Worm (Caenorhabditis elegans) whole organism, dauer: ENCODE data around the gene K08H2.5.

Source experiments
- unc-62 ChIP-seq: sonication (generic microtip); optimal IDR thresholded peaks from 2 replicates; lab custom pipeline; 2017; ENCODE audit warnings: missing biosample characterization, missing genetic modification reagents, missing genetic modification characterization

K08H2.5 gene

DNA sequence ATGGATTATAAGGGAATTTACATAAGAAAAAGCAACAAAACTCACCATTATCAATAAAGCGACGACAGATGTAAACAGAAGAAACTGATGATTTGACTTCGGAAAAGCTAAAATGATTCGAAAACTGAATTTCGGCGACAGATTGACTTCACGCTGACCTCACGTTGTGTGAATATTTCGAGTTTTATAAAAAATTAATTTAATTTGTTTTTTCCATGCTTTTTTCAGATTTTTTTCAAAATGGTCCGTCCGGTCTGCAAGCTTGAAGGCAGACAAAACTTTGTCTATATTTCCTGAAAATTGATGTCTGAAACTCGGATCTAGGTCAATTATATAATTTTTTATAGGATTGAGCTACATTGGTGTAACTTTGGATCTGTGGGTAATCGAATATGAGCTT, at the start of gene K08H2.5:
Gene K08H2.5 (minus strand): TSS at position 101 of the 400 bp plus-strand sequence.
- TF ChIP-seq unc-62, result no peak

DNA sequence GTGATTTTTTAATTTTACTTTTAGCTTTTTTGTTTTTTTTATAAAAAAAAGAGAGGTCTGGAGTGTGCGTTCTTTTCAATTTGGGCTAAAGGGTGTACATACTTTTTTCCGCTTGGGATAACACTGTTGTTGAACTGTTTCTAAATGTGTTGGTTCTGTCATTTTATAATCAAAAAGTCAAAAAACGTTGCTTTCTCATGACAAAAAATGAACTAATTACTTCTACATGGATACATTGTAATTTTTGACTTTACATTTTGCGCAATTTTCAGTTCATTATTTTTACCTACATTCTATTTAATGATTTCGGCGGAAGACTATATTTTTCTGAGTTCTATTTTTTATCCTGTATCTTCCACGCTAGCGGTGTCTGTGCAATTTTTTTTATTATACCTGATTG, 49.4 kb upstream of the K08H2.5 start, which contains the start of gene srd-38:
Gene srd-38 (plus strand): TSS at position 301 of the 400 bp plus-strand sequence.
- TF ChIP-seq unc-62, result no peak

DNA sequence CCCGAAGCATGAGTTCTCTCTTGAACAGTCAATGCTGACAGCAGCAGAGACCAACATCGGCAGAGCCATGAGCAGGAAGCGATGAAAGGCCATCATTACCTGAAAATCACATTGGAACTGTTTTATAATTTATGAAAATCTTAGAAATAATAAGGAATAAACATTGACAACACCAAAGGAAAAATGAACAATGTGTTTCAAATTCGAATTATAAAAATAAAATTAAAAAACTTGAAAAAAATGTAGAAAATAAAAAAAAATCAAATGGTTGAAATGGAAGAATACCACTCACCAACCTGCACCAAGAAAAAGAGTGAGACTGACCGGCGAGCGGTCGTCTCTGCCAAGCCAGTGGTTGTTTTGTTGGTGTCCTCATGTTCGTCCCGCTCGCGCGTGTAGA, 48.4 kb upstream of the K08H2.5 start, which contains the start of gene R04D3.3:
Gene R04D3.3 (minus strand): TSS at position 101 of the 400 bp plus-strand sequence.
- TF ChIP-seq unc-62, result no peak

DNA sequence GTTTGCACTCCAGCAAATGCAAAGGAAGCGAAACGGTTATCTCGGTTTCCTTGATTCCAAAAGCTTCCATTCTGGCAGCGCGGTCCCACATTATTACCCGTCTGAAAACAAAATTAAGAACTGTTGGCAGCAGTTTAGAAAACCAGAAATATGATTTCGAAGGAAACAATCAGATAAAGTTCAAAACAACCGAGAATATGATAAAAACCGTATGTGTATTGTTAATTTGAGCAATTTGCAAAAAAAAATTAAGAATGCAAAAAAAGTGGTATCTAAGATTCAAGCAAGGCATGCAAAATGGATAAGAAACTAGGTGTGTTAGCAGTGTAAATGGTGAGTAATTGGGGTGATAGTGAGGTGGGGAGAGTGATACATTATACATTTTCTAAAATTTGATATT, 46.6 kb upstream of the K08H2.5 start, which contains the start of gene R04D3.4:
Gene R04D3.4 (minus strand): TSS at position 101 of the 400 bp plus-strand sequence.
- TF ChIP-seq unc-62, result no peak

DNA sequence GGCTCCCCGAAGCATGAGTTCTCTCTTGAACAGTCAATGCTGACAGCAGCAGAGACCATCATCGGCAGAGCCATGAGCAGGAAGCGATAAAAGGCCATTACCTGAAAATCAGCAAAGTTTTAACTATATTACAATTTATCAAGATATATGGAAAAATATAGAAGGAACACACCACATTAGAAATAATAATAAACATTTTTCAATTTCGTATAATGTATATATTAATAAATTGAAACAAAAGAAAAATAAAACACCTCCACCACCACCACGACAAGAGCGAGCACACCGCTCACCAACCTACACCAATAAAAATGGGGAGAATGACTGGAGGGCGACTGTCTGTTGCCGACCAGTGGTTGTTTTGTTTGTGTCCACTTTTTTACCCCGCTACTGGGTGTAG, 44.4 kb upstream of the K08H2.5 start, which contains the start of gene R04D3.2:
Gene R04D3.2 (minus strand): TSS at position 101 of the 400 bp plus-strand sequence.
- no peak for TF ChIP-seq unc-62

DNA sequence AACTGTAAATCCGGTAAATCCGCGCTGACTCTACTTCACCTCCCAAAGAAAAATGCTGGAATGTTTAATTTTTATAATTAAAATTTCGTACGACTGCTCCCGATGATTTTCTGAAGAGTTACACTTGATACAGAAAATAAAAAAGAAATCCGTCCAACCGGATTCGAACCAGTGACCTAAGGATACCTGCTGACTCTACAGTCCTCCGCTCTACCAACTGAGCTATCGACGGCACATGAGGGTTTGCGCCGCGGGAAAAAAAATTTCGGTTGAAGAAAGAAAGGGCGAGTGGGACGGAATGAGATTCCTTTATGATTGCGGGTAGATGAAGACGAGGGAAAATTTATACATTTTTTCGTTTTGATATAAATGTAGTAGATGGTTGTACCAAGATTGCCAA, 42.5 kb upstream of the K08H2.5 start:
- TF ChIP-seq unc-62, result no peak

DNA sequence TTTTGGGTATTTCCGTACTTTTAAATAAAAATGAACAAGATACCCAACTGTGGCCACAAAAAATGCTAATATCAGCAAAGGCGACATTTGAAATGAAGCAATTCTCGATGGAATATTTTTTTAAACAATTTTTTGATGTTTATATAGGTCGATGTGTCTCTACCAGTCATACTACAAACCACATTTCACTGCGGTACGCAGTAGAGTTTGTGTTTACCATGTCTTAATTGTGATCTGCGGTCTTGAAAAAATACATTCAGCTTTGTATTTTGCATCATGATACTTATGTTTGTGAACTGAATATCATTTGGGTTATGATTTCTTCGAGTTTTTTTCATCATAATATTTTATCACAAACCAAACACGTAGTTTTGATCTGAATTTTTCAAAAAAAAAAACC, 42.0 kb upstream of the K08H2.5 start, which contains the start of gene cyp-14A4:
Gene cyp-14A4 (minus strand): TSS at position 107 of the 400 bp plus-strand sequence.
- no peak for TF ChIP-seq unc-62

DNA sequence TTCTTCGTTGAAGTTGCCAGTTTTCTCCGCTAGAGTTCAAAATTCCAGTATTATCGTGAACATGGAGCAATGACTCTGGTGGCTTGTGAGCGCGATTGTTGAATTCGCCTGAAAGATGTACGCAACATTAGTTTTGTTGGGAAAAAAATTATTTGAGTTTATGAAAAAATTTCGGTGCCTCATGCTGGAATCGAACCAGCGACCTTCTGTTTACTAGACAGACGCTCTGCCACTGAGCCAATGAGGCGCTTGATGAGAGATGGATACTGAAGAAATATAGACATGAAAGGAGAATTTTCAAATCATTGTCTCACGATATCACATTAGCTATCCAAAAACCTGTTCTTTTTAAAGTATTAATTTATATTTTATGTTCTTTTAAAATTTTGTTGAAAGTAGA, 41.3 kb upstream of the K08H2.5 start:
- TF ChIP-seq unc-62, result no peak

DNA sequence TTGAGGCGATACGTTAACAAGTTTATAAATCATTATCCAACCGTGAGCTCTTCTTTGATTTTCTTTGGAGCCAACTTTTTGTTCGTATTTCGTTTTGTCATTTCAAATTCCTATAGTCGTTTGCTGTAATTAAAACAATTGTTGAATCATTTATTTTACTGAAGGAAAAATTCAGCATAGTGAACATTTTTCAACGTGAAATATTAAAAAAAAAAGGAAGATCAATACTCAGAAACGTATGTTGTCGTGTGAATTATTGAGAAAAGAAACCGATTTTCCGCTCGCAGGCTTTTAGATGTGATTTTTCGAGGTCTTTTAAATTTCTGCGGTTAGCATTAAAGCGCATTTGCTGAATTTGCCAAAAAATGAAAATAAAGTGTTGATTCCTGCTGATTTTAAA, 36.7 kb upstream of the K08H2.5 start, which contains the start of gene phf-33:
Gene phf-33 (minus strand): TSS at position 101 of the 400 bp plus-strand sequence.
- no peak for TF ChIP-seq unc-62

DNA sequence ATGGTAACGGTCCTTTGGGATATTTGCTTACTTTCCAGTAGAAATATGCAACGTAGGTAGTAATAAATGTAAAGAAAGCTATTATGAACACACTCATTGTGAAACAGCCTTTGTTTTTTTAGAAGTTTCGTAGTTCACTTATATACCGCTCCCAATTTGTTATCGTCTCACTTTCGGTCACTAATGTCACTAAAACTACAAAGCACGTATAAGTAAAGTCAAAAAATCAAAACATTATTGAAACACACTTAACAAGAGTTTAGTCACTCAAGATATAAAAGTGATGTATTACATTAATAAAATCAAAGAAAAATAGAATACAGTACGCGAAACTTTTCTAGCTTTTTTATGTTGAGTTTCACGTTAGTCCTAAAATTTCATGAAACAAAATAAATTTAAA, 32.0 kb upstream of the K08H2.5 start, which contains the start of gene cyp-14A3:
Gene cyp-14A3 (minus strand): TSS at position 101 of the 400 bp plus-strand sequence.
- TF ChIP-seq unc-62, result no peak

DNA sequence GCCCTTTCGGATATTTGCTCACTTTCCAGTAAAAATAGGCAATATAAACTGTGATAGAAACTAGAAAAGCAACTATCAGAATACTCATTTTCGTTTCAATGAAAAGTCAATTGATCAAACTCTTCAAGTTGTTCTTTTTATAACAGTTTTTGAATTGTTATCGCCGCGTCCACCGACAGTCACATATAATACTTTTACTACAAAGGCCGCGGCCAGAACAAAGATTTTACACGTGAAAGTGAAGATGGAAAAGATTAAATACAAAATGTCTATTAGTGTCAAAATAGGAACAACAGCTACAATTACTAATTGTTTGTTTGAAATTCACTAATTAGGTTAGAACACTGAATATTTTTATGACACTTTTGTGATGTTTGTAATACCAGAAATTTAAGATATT, 27.5 kb upstream of the K08H2.5 start, which contains the start of gene cyp-14A2:
Gene cyp-14A2 (minus strand): TSS at position 101 of the 400 bp plus-strand sequence.
- no peak for TF ChIP-seq unc-62

DNA sequence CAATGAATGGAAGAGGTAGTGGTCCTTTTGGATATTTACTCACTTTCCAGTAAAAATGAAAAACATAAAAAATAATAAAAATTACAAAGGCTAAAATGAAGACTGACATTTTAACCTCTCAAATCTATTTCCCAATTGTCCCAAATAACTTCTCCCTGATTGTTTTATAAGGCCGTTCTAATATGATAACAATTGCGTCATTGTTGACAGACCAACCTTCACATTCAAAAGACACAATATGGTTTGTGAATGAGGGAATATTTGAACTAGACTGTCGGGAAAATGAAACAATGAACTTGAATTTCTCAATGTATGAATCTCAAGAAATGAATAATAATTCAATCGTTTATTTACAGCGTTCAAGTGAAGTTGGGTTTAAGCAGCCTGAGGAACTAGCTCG, 25.1 kb upstream of the K08H2.5 start, which contains the start of gene cyp-14A1:
Gene cyp-14A1 (minus strand): TSS at position 126 of the 400 bp plus-strand sequence.
- TF ChIP-seq unc-62, result no peak

DNA sequence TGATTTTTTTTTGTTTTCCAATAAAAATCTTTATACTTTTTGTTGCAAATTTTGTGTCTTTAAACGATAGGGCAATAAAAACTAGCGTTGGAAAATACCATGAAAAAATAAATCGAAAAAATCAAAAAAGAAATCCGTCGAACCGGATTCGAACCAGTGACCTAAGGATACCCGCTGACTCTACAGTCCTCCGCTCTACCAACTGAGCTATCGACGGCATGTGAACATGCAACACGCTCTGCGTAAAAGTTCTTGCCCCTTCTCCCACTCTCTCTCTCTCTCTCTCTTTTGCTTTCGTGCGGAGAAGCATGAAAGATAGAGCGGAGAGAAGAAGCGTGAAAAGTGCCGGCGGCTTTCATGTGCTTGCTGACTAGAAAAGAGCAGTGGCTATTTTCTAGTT, 22.4 kb upstream of the K08H2.5 start:
- no peak for TF ChIP-seq unc-62

DNA sequence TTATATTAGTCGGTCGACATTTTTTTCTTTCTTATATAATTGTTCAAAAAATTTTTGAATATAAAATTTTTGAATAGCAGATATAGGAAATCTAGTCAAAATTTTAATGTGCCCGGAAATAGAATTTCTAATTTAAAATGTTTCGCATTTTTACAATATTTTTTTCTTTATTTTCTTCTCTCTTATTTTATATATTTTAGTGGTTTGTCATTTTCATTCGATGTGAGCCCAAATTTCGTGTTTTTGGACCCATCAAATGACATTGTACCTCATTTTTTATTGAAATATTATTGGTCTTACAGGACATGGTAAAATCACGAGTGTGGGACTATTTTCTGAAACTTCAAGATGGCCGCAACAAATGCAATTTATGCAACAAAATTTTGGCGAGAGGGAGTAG, 20.1 kb upstream of the K08H2.5 start, which contains the start of gene K09A11.1:
Gene K09A11.1 (plus strand): TSS at position 301 of the 400 bp plus-strand sequence.
- no peak for TF ChIP-seq unc-62

DNA sequence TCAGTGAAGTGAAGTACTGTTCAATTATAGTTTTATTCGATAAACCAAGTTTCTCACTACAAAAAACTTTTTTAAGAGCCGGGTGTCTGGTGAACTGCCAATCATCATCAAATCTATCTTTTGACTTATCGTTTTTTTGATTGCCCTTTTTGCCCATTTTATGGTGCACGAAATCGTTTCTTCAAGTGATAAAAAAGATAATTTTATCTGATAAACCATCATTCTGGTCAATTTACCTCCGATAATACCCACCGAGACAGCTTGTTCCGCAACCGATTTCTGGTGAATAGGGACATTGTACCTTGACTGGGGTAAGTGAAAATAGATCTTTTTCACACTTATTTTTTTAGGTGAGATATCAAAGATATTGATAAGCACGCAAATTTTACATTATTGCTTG, 15.4 kb upstream of the K08H2.5 start, which contains the start of gene K08H2.10:
Gene K08H2.10 (plus strand): TSS at position 230 of the 400 bp plus-strand sequence.
- no peak for TF ChIP-seq unc-62

DNA sequence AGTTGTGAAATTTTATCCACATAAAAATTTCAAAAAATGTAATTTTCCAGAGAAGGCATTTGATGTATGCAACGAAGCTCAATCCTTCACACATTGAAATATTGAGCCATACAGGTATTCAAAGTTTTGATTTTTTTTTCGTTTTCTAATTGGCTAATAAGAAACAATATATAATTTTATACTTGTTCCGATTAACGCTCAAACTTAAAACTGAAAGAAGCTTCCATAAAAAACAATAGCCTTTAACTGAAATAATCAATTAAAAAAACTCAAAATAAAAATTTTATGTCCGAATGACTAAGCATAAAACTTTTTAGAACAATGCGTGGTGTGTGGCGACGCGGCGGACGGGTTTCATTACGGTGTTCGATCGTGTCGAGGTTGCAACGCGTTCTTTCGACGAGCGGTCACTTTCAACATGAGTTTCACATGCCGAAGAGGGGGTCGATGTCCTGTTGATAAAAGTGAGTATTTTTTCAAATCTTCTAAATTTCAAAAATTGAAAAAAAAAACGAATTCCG, 9.8 kb upstream of the K08H2.5 start, which contains the start of gene nhr-32:
Gene nhr-32 (plus strand): TSS at position 51 of the 521 bp plus-strand sequence.
- TF ChIP-seq unc-62, result no peak

DNA sequence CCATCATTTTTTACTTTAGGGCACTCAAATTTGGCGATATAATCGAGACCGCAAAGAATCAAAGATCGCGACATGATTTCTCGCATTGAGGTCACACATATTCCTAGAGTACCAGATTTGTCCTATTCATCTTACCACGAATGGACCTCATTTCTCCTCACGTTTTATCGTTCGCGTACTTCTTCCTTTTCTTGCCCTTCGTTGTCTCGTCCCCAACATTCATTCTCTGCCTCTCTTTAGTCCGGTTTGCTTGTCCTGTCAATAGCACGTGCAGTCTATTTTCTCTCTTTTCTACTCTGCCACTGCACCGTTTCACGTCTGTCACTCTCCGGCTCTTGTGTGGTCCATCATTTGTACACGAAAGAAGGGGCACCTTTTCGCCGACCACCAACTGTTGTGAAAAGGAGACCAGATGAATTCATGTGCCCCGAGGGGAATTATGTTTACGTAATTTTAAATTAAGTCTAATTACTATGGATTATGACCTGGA, 9.3 kb upstream of the K08H2.5 start:
- TF ChIP-seq unc-62, result no peak

DNA sequence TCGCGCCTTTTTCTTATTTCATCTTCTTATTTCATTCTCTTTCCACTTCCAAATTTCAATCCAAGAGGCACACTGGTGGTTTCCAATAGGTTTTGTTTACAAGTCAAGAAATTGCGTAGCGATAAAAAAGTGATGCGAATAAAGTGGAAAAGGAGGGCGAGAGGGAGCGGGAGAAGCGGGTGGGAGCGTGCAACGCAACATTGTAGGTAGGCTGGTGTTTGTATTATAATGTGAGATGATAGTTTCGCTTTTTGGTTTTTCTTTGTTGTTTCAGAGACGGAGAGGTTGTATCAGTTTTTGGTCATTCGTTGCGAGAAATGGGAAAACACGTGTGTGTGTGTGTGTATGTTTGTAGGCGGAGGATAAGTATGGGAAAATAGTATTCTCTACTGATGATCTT, 8.0 kb upstream of the K08H2.5 start:
- no peak for TF ChIP-seq unc-62
